Fruit fly (Drosophila melanogaster): ENCODE data around the gene CG18787.
A peak's percentile ranks its signal among the peaks of the same experiment; 100 is the strongest.

The CG18787 gene

dm6 chr2L:12021193-12021592 is 22.1 kb upstream of the CG18787 start (continued):
- TF ChIP-seq CG12219 (GFP tag; optimal IDR thresholded peaks at IDR 0.05), result peak; percentile 54
- peak; percentile 76 for TF ChIP-seq CG18619 (GFP tag; optimal IDR thresholded peaks at IDR 0.05)
- TF ChIP-seq Ada2b (GFP tag; IDR thresholded peaks at IDR 0.05), result peak; percentile 19; the same call in 1 of the 2 replicates
- TF ChIP-seq z (GFP tag; IDR thresholded peaks at IDR 0.05), result 0 out of 3 replicates have a peak, but pooled peaks have one; percentile 27
- TF ChIP-seq CG1602 (GFP tag; optimal IDR thresholded peaks at IDR 0.05), result peak; percentile 22
- no peak for TF ChIP-seq CG15479 (GFP tag; optimal IDR thresholded peaks at IDR 0.05)
- no peak for TF ChIP-seq CG4730 (GFP tag; IDR thresholded peaks at IDR 0.05)

DNA sequence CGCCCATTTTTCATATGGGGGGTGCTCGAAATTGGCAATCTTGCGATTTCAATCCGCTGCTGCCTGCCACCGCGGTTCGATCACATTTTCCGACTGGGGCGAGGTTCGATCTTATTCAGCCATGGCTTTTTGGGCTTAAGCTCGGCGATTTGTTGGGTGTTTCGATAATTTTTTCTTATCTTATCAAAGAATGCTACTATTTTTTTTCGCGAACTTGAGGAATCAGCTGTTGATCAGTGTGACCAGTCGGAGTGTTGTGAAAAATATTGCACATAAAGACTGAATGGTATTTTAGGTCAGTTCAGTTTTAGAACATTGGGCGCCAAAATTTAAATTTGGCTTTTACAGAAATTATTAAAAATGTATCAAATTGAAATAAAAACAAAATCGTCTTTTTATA is 21.6 kb upstream of the CG18787 start, which contains the start of gene Wdr81:
TSS of gene Wdr81 (minus strand) at position 226 of the 400 bp plus-strand sequence.
- TF ChIP-seq CG1832 (GFP tag; optimal IDR thresholded peaks at IDR 0.05) (no peak), wek (GFP tag; optimal IDR thresholded peaks at IDR 0.05) (peak; percentile 48), zfh1 (GFP tag; IDR thresholded peaks at IDR 0.05) (no peak), CG10267 (tag; optimal IDR thresholded peaks at IDR 0.05) (peak; percentile 17), E2f2 (GFP tag; IDR thresholded peaks at IDR 0.05) (peak; percentile 94), Dll (GFP tag; IDR thresholded peaks at IDR 0.05; ENCODE audit: partially characterized antibody) (peak; percentile 47; the same call in 2 of the 4 replicates), CG13287 (GFP tag; IDR thresholded peaks at IDR 0.05; ENCODE audit: partially characterized antibody) (peak; percentile 46), CG15011 (GFP tag; optimal IDR thresholded peaks at IDR 0.05) (no peak), Eip74EF (GFP tag; optimal IDR thresholded peaks at IDR 0.05) (no peak), nmo (GFP tag; optimal IDR thresholded peaks at IDR 0.05) (no peak), Lhr (GFP tag; optimal IDR thresholded peaks at IDR 0.05) (no peak), rib (GFP tag; IDR thresholded peaks at IDR 0.05) (peak; percentile 68), nau (GFP tag; optimal IDR thresholded peaks at IDR 0.05) (no peak), stwl (tag; optimal IDR thresholded peaks at IDR 0.05) (peak; percentile 28), gt (GFP tag; IDR thresholded peaks at IDR 0.05) (no peak), Dp (GFP tag; optimal IDR thresholded peaks at IDR 0.05) (peak; percentile 96), pzg (GFP tag; optimal IDR thresholded peaks at IDR 0.05) (peak; percentile 68), CG8281 (tag; optimal IDR thresholded peaks at IDR 0.05) (no peak), CG9797 (GFP tag; optimal IDR thresholded peaks at IDR 0.05) (peak; percentile 58), dmrt99B (tag; optimal IDR thresholded peaks at IDR 0.05) (no peak), CG7556 (GFP tag; optimal IDR thresholded peaks at IDR 0.05) (no peak), CG4617 (GFP tag; optimal IDR thresholded peaks at IDR 0.05; ENCODE audit: borderline replicate concordance) (peak; percentile 45), Ssrp (tag; optimal IDR thresholded peaks at IDR 0.05) (no peak), sim (GFP tag; IDR thresholded peaks at IDR 0.05) (no peak), Lpt (GFP tag; optimal IDR thresholded peaks at IDR 0.05) (no peak), MBD-R2 (GFP tag; IDR thresholded peaks at IDR 0.05) (peak; percentile 58), ERR (GFP tag; optimal IDR thresholded peaks at IDR 0.05) (no peak), sqz (GFP tag; optimal IDR thresholded peaks at IDR 0.05) (peak; percentile 66), gfzf (GFP tag; optimal IDR thresholded peaks at IDR 0.05) (peak; percentile 80), CG10321 (GFP tag; IDR thresholded peaks at IDR 0.05) (0 out of 2 replicates have a peak, but pooled peaks have one; percentile 17), MESR4 (GFP tag; optimal IDR thresholded peaks at IDR 0.05) (peak; percentile 61), sd (tag; optimal IDR thresholded peaks at IDR 0.05) (peak; percentile 88), CG3065 (GFP tag; optimal IDR thresholded peaks at IDR 0.05) (no peak), dati (GFP tag; IDR thresholded peaks at IDR 0.05) (no peak), croc (GFP tag; conservative IDR thresholded peaks at IDR 0.05) (no peak), crp (GFP tag; optimal IDR thresholded peaks at IDR 0.05) (peak; percentile 76 to 93), hb (GFP tag; IDR thresholded peaks at IDR 0.05; ENCODE audit: partially characterized antibody) (no peak), Camta (GFP tag; optimal IDR thresholded peaks at IDR 0.05) (no peak)

Data from whole organism, embryonic.